Fruit fly (Drosophila melanogaster) whole organism, embryonic: ENCODE measurements around the gene CG18262.
A peak's percentile ranks its signal among the peaks of the same experiment; 100 is the strongest.

ENCODE experiments used
- Awh ChIP-seq: fragments of 200-800 bp; sonication (Bioruptor generic); IDR thresholded peaks from 2 replicates; pipeline ENCODE4, ENCODE4 v1.3.6; 2022; ENCODE audit warnings: missing biosample characterization, missing genetic modification characterization
- C15 ChIP-seq: fragments of 200-800 bp; sonication (Bioruptor generic); IDR thresholded peaks from 3 replicates; pipeline ENCODE4 v1.3.6; 2022; ENCODE audit warnings: missing biosample characterization, missing genetic modification characterization
- CG1024 ChIP-seq: fragments of 200-800 bp; sonication (Bioruptor generic); IDR thresholded peaks from 2 replicates; pipeline ENCODE4 v1.3.6; 2022; ENCODE audit warnings: missing biosample characterization, missing genetic modification characterization
- CG10267 ChIP-seq: fragments of 200-800 bp; sonication (Bioruptor generic); optimal IDR thresholded peaks from 2 replicates; lab custom pipeline; 2018; ENCODE audit warnings: missing biosample characterization, mild to moderate bottlenecking, missing genetic modification characterization, moderate library complexity
- CG11456 ChIP-seq: fragments of 200-800 bp; sonication (Bioruptor generic); IDR thresholded peaks from 3 replicates; pipeline ENCODE4 v1.3.6; 2022; ENCODE audit warnings: missing biosample characterization, missing genetic modification characterization
- CG11504 ChIP-seq: fragments of 200-800 bp; sonication (Bioruptor generic); optimal IDR thresholded peaks from 3 replicates; lab custom pipeline; 2019; ENCODE audit warnings: missing biosample characterization, mild to moderate bottlenecking, missing genetic modification characterization, moderate library complexity
- CG12299 ChIP-seq: fragments of 200-800 bp; sonication (Bioruptor generic); optimal IDR thresholded peaks from 2 replicates; lab custom pipeline; 2018; ENCODE audit warnings: missing biosample characterization, mild to moderate bottlenecking, missing genetic modification characterization
- CG12659 ChIP-seq: fragments of 200-800 bp; sonication (Bioruptor generic); optimal IDR thresholded peaks from 3 replicates; lab custom pipeline; 2017; ENCODE audit warnings: mild to moderate bottlenecking, missing biosample characterization, missing genetic modification reagents, missing genetic modification characterization
- CG14667 ChIP-seq: fragments of 200-800 bp; sonication (Bioruptor generic); IDR thresholded peaks from 2 replicates; pipeline ENCODE4 v1.3.6; 2022; ENCODE audit warnings: missing biosample characterization, missing genetic modification characterization
- CG14710 ChIP-seq: fragments of 200-800 bp; sonication (Bioruptor generic); optimal IDR thresholded peaks from 3 replicates; lab custom pipeline; 2019; ENCODE audit warnings: missing biosample characterization, mild to moderate bottlenecking, missing genetic modification characterization, moderate library complexity
- CG15073 ChIP-seq: fragments of 200-800 bp; sonication (Bioruptor generic); optimal IDR thresholded peaks from 2 replicates; lab custom pipeline; 2016; ENCODE audit warnings: missing biosample characterization, missing genetic modification characterization
- CG1529 ChIP-seq: fragments of 200-800 bp; sonication (Bioruptor generic); optimal IDR thresholded peaks from 3 replicates; lab custom pipeline; 2018; ENCODE audit warnings: missing biosample characterization, missing genetic modification characterization
- CG15601 ChIP-seq: fragments of 200-800 bp; sonication (Bioruptor generic); optimal IDR thresholded peaks from 3 replicates; lab custom pipeline; 2019; ENCODE audit warnings: missing biosample characterization, mild to moderate bottlenecking, missing genetic modification characterization, moderate library complexity
- CG17359 ChIP-seq: fragments of 200-800 bp; sonication (Bioruptor generic); optimal IDR thresholded peaks from 3 replicates; lab custom pipeline; 2018; ENCODE audit warnings: missing biosample characterization, mild to moderate bottlenecking, missing genetic modification characterization, moderate library complexity
- CG2712 ChIP-seq: fragments of 200-800 bp; optimal IDR thresholded peaks from 3 replicates; lab custom pipeline; 2019; ENCODE audit warnings: missing biosample characterization, mild to moderate bottlenecking, missing genetic modification characterization, moderate library complexity
- CG32767 ChIP-seq: fragments of 200-800 bp; sonication (Bioruptor generic); IDR thresholded peaks from 2 replicates; pipeline ENCODE4 v1.3.6; 2022; ENCODE audit warnings: missing biosample characterization, missing genetic modification characterization
- CG4328 ChIP-seq: fragments of 200-800 bp; sonication (Bioruptor generic); optimal IDR thresholded peaks from 3 replicates; lab custom pipeline; 2017; ENCODE audit warnings: missing biosample characterization, missing genetic modification reagents, missing genetic modification characterization
- CG4360 ChIP-seq: fragments of 200-800 bp; sonication (Bioruptor generic); IDR thresholded peaks from 2 replicates; pipeline ENCODE4 v1.3.6; 2022; ENCODE audit warnings: missing biosample characterization, missing genetic modification characterization
- CG43689 ChIP-seq: fragments of 200-800 bp; sonication (Bioruptor generic); IDR thresholded peaks from 2 replicates; pipeline ENCODE4 v1.3.6; 2022; ENCODE audit warnings: missing biosample characterization, missing genetic modification characterization
- CG6654 ChIP-seq: fragments of 200-800 bp; sonication (Bioruptor generic); optimal IDR thresholded peaks from 2 replicates; lab custom pipeline; 2017; ENCODE audit warnings: missing biosample characterization, mild to moderate bottlenecking, missing genetic modification characterization
- CG6689 ChIP-seq: fragments of 200-800 bp; sonication (Bioruptor generic); IDR thresholded peaks from 2 replicates; pipeline ENCODE4 v1.3.6; 2022; ENCODE audit warnings: missing biosample characterization, missing genetic modification characterization
- CG7556 ChIP-seq: fragments of 200-800 bp; sonication (Bioruptor generic); optimal IDR thresholded peaks from 2 replicates; lab custom pipeline; 2017; ENCODE audit warnings: missing biosample characterization, mild to moderate bottlenecking, missing genetic modification characterization
- CG9437 ChIP-seq: fragments of 200-800 bp; sonication (Bioruptor generic); optimal IDR thresholded peaks from 2 replicates; lab custom pipeline; 2018; ENCODE audit warnings: missing biosample characterization, mild to moderate bottlenecking, missing genetic modification characterization
- Eip74EF ChIP-seq, 2 experiments: fragments of 200-800 bp in 1 of 2; fragments of >200 bp in 1 of 2; sonication (Bioruptor generic) in 1 of 2; optimal IDR thresholded peaks; 2 replicates each; lab custom pipeline; 2017 to 2019; ENCODE audit warnings: missing biosample characterization in 2 of 2, missing genetic modification characterization in 2 of 2, mild to moderate bottlenecking in 1 of 2, moderate library complexity in 1 of 2
- H15 ChIP-seq: fragments of 200-800 bp; sonication (Bioruptor generic); IDR thresholded peaks from 3 replicates; pipeline ENCODE4 v1.3.6; 2022; ENCODE audit warnings: missing biosample characterization, missing genetic modification characterization
- HLH3B ChIP-seq: fragments of 200-800 bp; sonication (Bioruptor generic); IDR thresholded peaks from 2 replicates; pipeline ENCODE4 v1.3.6; 2022; ENCODE audit warnings: missing biosample characterization, missing genetic modification characterization
- Lim3 ChIP-seq: fragments of 200-800 bp; sonication (Bioruptor generic); IDR thresholded peaks from 2 replicates; pipeline ENCODE4 v1.3.6; 2022; ENCODE audit warnings: missing biosample characterization, missing genetic modification characterization
- Oli ChIP-seq: fragments of 200-800 bp; sonication (Bioruptor generic); optimal IDR thresholded peaks from 2 replicates; lab custom pipeline; 2018; ENCODE audit warnings: missing biosample characterization, mild to moderate bottlenecking, missing genetic modification characterization, moderate library complexity
- aop ChIP-seq: fragments of 200-800 bp; sonication (Bioruptor generic); IDR thresholded peaks from 2 replicates; pipeline ENCODE4 v1.3.6; 2022; ENCODE audit warnings: missing biosample characterization, missing genetic modification characterization
- bbx ChIP-seq: fragments of 200-800 bp; sonication (Bioruptor generic); IDR thresholded peaks from 2 replicates; pipeline ENCODE4 v1.3.6; 2022; ENCODE audit warnings: missing biosample characterization, missing genetic modification characterization; ENCODE audit not compliant: partially characterized antibody
- bsh ChIP-seq, 2 experiments: fragments of 200-800 bp; sonication (Bioruptor generic); optimal IDR thresholded peaks; 2 replicates each; lab custom pipeline; 2017 to 2018; ENCODE audit warnings: mild to moderate bottlenecking in 2 of 2, missing biosample characterization in 2 of 2, missing genetic modification characterization in 2 of 2, moderate library complexity in 1 of 2
- cato ChIP-seq: fragments of 200-800 bp; sonication (Bioruptor generic); optimal IDR thresholded peaks from 2 replicates; lab custom pipeline; 2016; ENCODE audit warnings: missing biosample characterization, missing genetic modification characterization, borderline replicate concordance
- chif ChIP-seq, 2 experiments: fragments of 200-800 bp; sonication (Bioruptor generic); optimal IDR thresholded peaks; 3 replicates each; lab custom pipeline; 2016; ENCODE audit warnings: missing biosample characterization in 2 of 2, missing genetic modification characterization in 2 of 2
- chinmo ChIP-seq: fragments of 200-800 bp; sonication (Bioruptor generic); IDR thresholded peaks from 4 replicates; pipeline ENCODE4 v1.3.6; 2022; ENCODE audit warnings: missing biosample characterization, missing genetic modification characterization; ENCODE audit not compliant: partially characterized antibody
- dimm ChIP-seq: fragments of 200-800 bp; sonication (Bioruptor generic); IDR thresholded peaks from 2 replicates; pipeline ENCODE4 v1.3.6; 2022; ENCODE audit warnings: missing biosample characterization, missing genetic modification characterization
- dpn ChIP-seq, 2 experiments: fragments of 200-800 bp; sonication (Bioruptor generic); optimal IDR thresholded peaks; 3 replicates each; lab custom pipeline; 2016; ENCODE audit warnings: missing biosample characterization in 2 of 2, missing genetic modification characterization in 2 of 2
- gem ChIP-seq: fragments of 200-800 bp; sonication (Bioruptor generic); optimal IDR thresholded peaks from 2 replicates; lab custom pipeline; 2019; ENCODE audit warnings: missing biosample characterization, mild to moderate bottlenecking, missing genetic modification characterization, moderate library complexity
- grn ChIP-seq: fragments of 200-800 bp; sonication (Bioruptor generic); optimal IDR thresholded peaks from 3 replicates; lab custom pipeline; 2017; ENCODE audit warnings: missing biosample characterization, missing genetic modification characterization
- gt ChIP-seq: fragments of 200-800 bp; sonication (Bioruptor generic); IDR thresholded peaks from 2 replicates; pipeline ENCODE4 v1.3.6; 2022; ENCODE audit warnings: missing biosample characterization, missing genetic modification characterization
- hb ChIP-seq: fragments of 200-800 bp; sonication (Bioruptor generic); IDR thresholded peaks from 3 replicates; pipeline ENCODE4 v1.3.6; 2022; ENCODE audit warnings: missing biosample characterization, missing genetic modification characterization; ENCODE audit not compliant: partially characterized antibody
- kni ChIP-seq: fragments of 200-800 bp; sonication (Bioruptor generic); optimal IDR thresholded peaks from 3 replicates; lab custom pipeline; 2017; ENCODE audit warnings: mild to moderate bottlenecking, missing biosample characterization, missing genetic modification reagents, missing genetic modification characterization
- knrl ChIP-seq: fragments of 200-800 bp; sonication (Bioruptor generic); IDR thresholded peaks from 3 replicates; pipeline ENCODE4 v1.3.6; 2022; ENCODE audit warnings: missing biosample characterization, missing genetic modification characterization; ENCODE audit not compliant: partially characterized antibody
- nmo ChIP-seq: fragments of 200-800 bp; sonication (Bioruptor generic); optimal IDR thresholded peaks from 2 replicates; lab custom pipeline; 2018; ENCODE audit warnings: missing biosample characterization, mild to moderate bottlenecking, missing genetic modification characterization, moderate library complexity
- org-1 ChIP-seq: fragments of 200-800 bp; sonication (Bioruptor generic); optimal IDR thresholded peaks from 2 replicates; lab custom pipeline; 2017; ENCODE audit warnings: missing biosample characterization, missing genetic modification characterization
- sens ChIP-seq: fragments of 200-800 bp; sonication (Bioruptor generic); peaks from one replicate; lab custom pipeline; 2016; ENCODE audit warnings: missing biosample characterization, missing genetic modification characterization
- trem ChIP-seq: fragments of 200-800 bp; optimal IDR thresholded peaks from 3 replicates; lab custom pipeline; 2019; ENCODE audit warnings: missing biosample characterization, mild to moderate bottlenecking, missing genetic modification characterization, moderate library complexity
- vvl ChIP-seq: fragments of 200-800 bp; sonication (Bioruptor generic); IDR thresholded peaks from 2 replicates; pipeline ENCODE4 v1.3.6; 2022; ENCODE audit warnings: missing biosample characterization, missing genetic modification characterization
- z ChIP-seq: fragments of 200-800 bp; sonication (Bioruptor generic); IDR thresholded peaks from 3 replicates; pipeline ENCODE4 v1.3.6; 2022; ENCODE audit warnings: missing biosample characterization, missing genetic modification characterization

Gene CG18262

dm6 chrX:8122834-8123233 lies 29.9 kb upstream of the CG18262 start (continued):
- peak; percentile 60 for TF ChIP-seq nmo
- peak in 1 of 2 experiments; percentile 5 for TF ChIP-seq chif (GFP tag; optimal IDR thresholded peaks at IDR 0.05; lab: Kevin White, UChicago)
- TF ChIP-seq CG15073 (GFP tag; lab: Kevin White, UChicago): no peak
- TF ChIP-seq sens (GFP tag; lab: Kevin White, UChicago): peak; percentile 79
- no peak for TF ChIP-seq org-1 (GFP tag; lab: Kevin White, UChicago)
- peak; percentile 10 for TF ChIP-seq CG11504 (tag; lab: Kevin White, UChicago)
- peak; percentile 27 for TF ChIP-seq Oli (tag; lab: Kevin White, UChicago)
- peak; percentile 48 for TF ChIP-seq CG14710
- peak; percentile 35 for TF ChIP-seq gem (tag; lab: Kevin White, UChicago)
- peak; percentile 14 for TF ChIP-seq CG1529 (GFP tag; lab: Kevin White, UChicago)
- TF ChIP-seq CG2712 (tag; lab: Kevin White, UChicago): peak; percentile 43
- no peak for TF ChIP-seq CG43689 (GFP tag; lab: Robert Waterston, UW)
- no peak for TF ChIP-seq kni (GFP tag; lab: Kevin White, UChicago)
- peak; percentile 11 for TF ChIP-seq trem (tag; lab: Kevin White, UChicago)
- no peak for TF ChIP-seq CG17359
- TF ChIP-seq bsh (GFP tag; optimal IDR thresholded peaks at IDR 0.05; lab: Kevin White, UChicago): peak in 1 of 2 experiments; percentile 51

- TF ChIP-seq CG12659 (GFP tag; lab: Kevin White, UChicago) (peak; percentile 28), CG7556 (GFP tag; lab: Kevin White, UChicago) (peak; percentile 70), CG4360 (GFP tag; lab: Robert Waterston, UW) (no peak), CG1024 (GFP tag; lab: Robert Waterston, UW) (no peak), bbx (GFP tag; lab: Robert Waterston, UW) (no peak), HLH3B (GFP tag; lab: Robert Waterston, UW) (peak; percentile 33; the same call in 1 of the 2 replicates), CG12299 (tag; lab: Kevin White, UChicago) (no peak), CG11456 (GFP tag; lab: Robert Waterston, UW) (no peak), H15 (GFP tag; lab: Robert Waterston, UW) (0 out of 3 replicates have a peak, but pooled peaks have one; percentile 50), knrl (GFP tag; lab: Robert Waterston, UW) (no peak), vvl (GFP tag; lab: Robert Waterston, UW) (peak; percentile 19; the same call in 1 of the 2 replicates), CG4328 (GFP tag; lab: Kevin White, UChicago) (peak; percentile 3), hb (GFP tag; lab: Robert Waterston, UW) (no peak), dpn (GFP tag; optimal IDR thresholded peaks at IDR 0.05; lab: Kevin White, UChicago) (peak in 1 of 2 experiments; percentile 32), C15 (GFP tag; lab: Robert Waterston, UW) (no peak), z (GFP tag; lab: Robert Waterston, UW) (no peak), CG6689 (GFP tag; lab: Robert Waterston, UW) (peak; percentile 60), Awh (GFP tag; lab: Robert Waterston, UW) (0 out of 2 replicates have a peak, but pooled peaks have one; percentile 32), CG14667 (GFP tag; lab: Robert Waterston, UW) (no peak), CG6654 (GFP tag; lab: Kevin White, UChicago) (peak; percentile 38), Lim3 (GFP tag; lab: Robert Waterston, UW) (no peak), Eip74EF (GFP tag; optimal IDR thresholded peaks at IDR 0.05; lab: Kevin White, UChicago) (peak in 1 of 2 experiments; percentile 69), CG32767 (GFP tag; lab: Robert Waterston, UW) (peak; percentile 43; the same call in 1 of the 2 replicates), CG10267 (tag; lab: Kevin White, UChicago) (peak; percentile 46), aop (GFP tag; lab: Robert Waterston, UW) (no peak), dimm (GFP tag; lab: Robert Waterston, UW) (peak; percentile 39; the same call in 1 of the 2 replicates), grn (no peak), bsh (GFP tag; optimal IDR thresholded peaks at IDR 0.05; lab: Kevin White, UChicago) (peak in 1 of 2 experiments; percentile 60), cato (GFP tag; lab: Kevin White, UChicago) (peak; percentile 9), CG17359 (peak; percentile 65), CG15601 (tag; lab: Kevin White, UChicago) (peak; percentile 38), chinmo (GFP tag; lab: Robert Waterston, UW) (0 out of 4 replicates have a peak, but pooled peaks have one; percentile 20), gt (GFP tag; lab: Robert Waterston, UW) (no peak), CG9437 (GFP tag; lab: Kevin White, UChicago) (peak; percentile 64)
These were observed 27.5 kb upstream of the CG18262 start for dm6 chrX:8125224-8125649.
